Worm (Caenorhabditis elegans) whole organism, L2 larva: ENCODE measurements around the gene srh-281.

Experiments
- C34F6.9 ChIP-seq: fragments of 150-350 bp; optimal IDR thresholded peaks from 2 replicates; lab custom pipeline; 2014; ENCODE audit warnings: missing biosample characterization, missing genetic modification characterization
- F13H6.1 ChIP-seq: sonication (generic microtip); optimal IDR thresholded peaks from 2 replicates; lab custom pipeline; 2016; ENCODE audit warnings: missing genetic modification characterization, missing compliant biosample characterization
- R02D3.7 ChIP-seq: fragments of 150-350 bp; optimal IDR thresholded peaks from 2 replicates; lab custom pipeline; 2014; ENCODE audit warnings: missing biosample characterization, missing genetic modification characterization
- Y55F3AM.14 ChIP-seq: fragments of 200-800 bp; sonication (Bioruptor generic); optimal IDR thresholded peaks from 2 replicates; lab custom pipeline; 2018; ENCODE audit warnings: mild to moderate bottlenecking, missing genetic modification characterization, missing compliant biosample characterization
- alr-1 ChIP-seq: fragments of 150-350 bp; optimal IDR thresholded peaks from 2 replicates; lab custom pipeline; 2014; ENCODE audit warnings: missing biosample characterization, missing genetic modification characterization
- aly-2 ChIP-seq: fragments of 150-350 bp; optimal IDR thresholded peaks from 2 replicates; lab custom pipeline; 2014; ENCODE audit warnings: missing biosample characterization, missing genetic modification characterization
- blmp-1 ChIP-seq: sonication (generic microtip); optimal IDR thresholded peaks from 2 replicates; lab custom pipeline; 2017; ENCODE audit warnings: missing genetic modification characterization, mild to moderate bottlenecking, missing compliant biosample characterization, antibody characterized with exemption, moderate library complexity; ENCODE audit not compliant: insufficient read depth
- ceh-16 ChIP-seq: fragments of 150-350 bp; optimal IDR thresholded peaks from 2 replicates; lab custom pipeline; 2014; ENCODE audit warnings: missing biosample characterization, missing genetic modification characterization
- crh-2 ChIP-seq: sonication (generic microtip); optimal IDR thresholded peaks from 2 replicates; lab custom pipeline; 2017; ENCODE audit warnings: missing biosample characterization, missing genetic modification characterization
- dmd-4 ChIP-seq: sonication (generic microtip); optimal IDR thresholded peaks from 2 replicates; lab custom pipeline; 2017; ENCODE audit warnings: missing biosample characterization, missing genetic modification characterization
- egl-27 ChIP-seq: sonication (generic microtip); optimal IDR thresholded peaks from 3 replicates; lab custom pipeline; 2017; ENCODE audit warnings: missing biosample characterization, missing genetic modification reagents, missing genetic modification characterization
- elt-1 ChIP-seq: fragments of 150-350 bp; optimal IDR thresholded peaks from 2 replicates; lab custom pipeline; 2014; ENCODE audit warnings: missing biosample characterization, missing genetic modification characterization
- elt-3 ChIP-seq: sonication (generic microtip); optimal IDR thresholded peaks from 2 replicates; lab custom pipeline; 2017; ENCODE audit warnings: missing biosample characterization, missing genetic modification characterization
- fos-1 ChIP-seq: fragments of 150-350 bp; optimal IDR thresholded peaks from 2 replicates; lab custom pipeline; 2014; ENCODE audit warnings: missing biosample characterization, missing genetic modification characterization
- lin-13 ChIP-seq: fragments of 150-350 bp; optimal IDR thresholded peaks from 2 replicates; lab custom pipeline; 2014; ENCODE audit warnings: missing biosample characterization, missing genetic modification reagents, missing genetic modification characterization
- lin-39 ChIP-seq: fragments of 150-350 bp; optimal IDR thresholded peaks from 2 replicates; lab custom pipeline; 2014; ENCODE audit warnings: missing biosample characterization, missing genetic modification reagents, missing genetic modification characterization
- mab-5 ChIP-seq: fragments of 150-350 bp; optimal IDR thresholded peaks from 2 replicates; lab custom pipeline; 2014; ENCODE audit warnings: missing biosample characterization, missing genetic modification characterization
- mbf-1 ChIP-seq: sonication (generic microtip); optimal IDR thresholded peaks from 2 replicates; lab custom pipeline; 2017; ENCODE audit warnings: missing biosample characterization, missing genetic modification characterization
- mdl-1 ChIP-seq, 2 experiments: fragments of 150-350 bp in 1 of 2; sonication (generic microtip) in 1 of 2; optimal IDR thresholded peaks; 2 replicates each; lab custom pipeline; 2017; ENCODE audit warnings: missing biosample characterization in 2 of 2, missing genetic modification characterization in 2 of 2
- nhr-11 ChIP-seq: fragments of 150-350 bp; optimal IDR thresholded peaks from 2 replicates; lab custom pipeline; 2014; ENCODE audit warnings: missing biosample characterization, missing genetic modification characterization
- nhr-12 ChIP-seq: fragments of 150-350 bp; optimal IDR thresholded peaks from 2 replicates; lab custom pipeline; 2014; ENCODE audit warnings: missing biosample characterization, missing genetic modification characterization
- nhr-129 ChIP-seq: fragments of 150-350 bp; optimal IDR thresholded peaks from 2 replicates; lab custom pipeline; 2014; ENCODE audit warnings: missing biosample characterization, missing genetic modification characterization
- nhr-21 ChIP-seq: fragments of 150-350 bp; optimal IDR thresholded peaks from 2 replicates; lab custom pipeline; 2014; ENCODE audit warnings: missing biosample characterization, missing genetic modification characterization
- nhr-23 ChIP-seq: fragments of 150-350 bp; optimal IDR thresholded peaks from 2 replicates; lab custom pipeline; 2014; ENCODE audit warnings: missing biosample characterization, missing genetic modification reagents, missing genetic modification characterization
- nhr-237 ChIP-seq: fragments of 150-350 bp; optimal IDR thresholded peaks from 2 replicates; lab custom pipeline; 2014; ENCODE audit warnings: missing biosample characterization, missing genetic modification characterization
- nhr-25 ChIP-seq: fragments of 150-350 bp; sonication (generic microtip); optimal IDR thresholded peaks from 3 replicates; lab custom pipeline; 2014; ENCODE audit warnings: missing biosample characterization, missing genetic modification characterization
- peb-1 ChIP-seq: fragments of 150-350 bp; optimal IDR thresholded peaks from 2 replicates; lab custom pipeline; 2014; ENCODE audit warnings: missing biosample characterization, missing genetic modification characterization
- skn-1 ChIP-seq: sonication (generic microtip); optimal IDR thresholded peaks from 2 replicates; lab custom pipeline; 2017; ENCODE audit warnings: missing biosample characterization, missing genetic modification characterization
- sma-3 ChIP-seq: sonication (generic microtip); optimal IDR thresholded peaks from 2 replicates; lab custom pipeline; 2016; ENCODE audit warnings: missing genetic modification reagents, missing genetic modification characterization, missing compliant biosample characterization
- sma-9 ChIP-seq, 2 experiments: fragments of 150-350 bp in 1 of 2; sonication (generic microtip) in 1 of 2; optimal IDR thresholded peaks; 2 replicates each; lab custom pipeline; 2014 to 2016; ENCODE audit warnings: missing genetic modification characterization in 2 of 2, mild to moderate bottlenecking in 1 of 2, missing biosample characterization in 1 of 2, missing compliant biosample characterization in 1 of 2, missing genetic modification reagents in 1 of 2, moderate library complexity in 1 of 2
- snpc-4 ChIP-seq: fragments of 150-350 bp; optimal IDR thresholded peaks from 2 replicates; lab custom pipeline; 2014; ENCODE audit warnings: missing biosample characterization, missing genetic modification characterization
- unc-55 ChIP-seq: fragments of 150-350 bp; sonication (generic microtip); optimal IDR thresholded peaks from 3 replicates; lab custom pipeline; 2014; ENCODE audit warnings: missing biosample characterization, missing genetic modification reagents, missing genetic modification characterization
- unc-62 ChIP-seq: fragments of 150-350 bp; optimal IDR thresholded peaks from 2 replicates; lab custom pipeline; 2014; ENCODE audit warnings: missing biosample characterization, missing genetic modification reagents, missing genetic modification characterization
- zag-1 ChIP-seq: fragments of 150-350 bp; optimal IDR thresholded peaks from 2 replicates; lab custom pipeline; 2014; ENCODE audit warnings: missing biosample characterization, missing genetic modification characterization

srh-281 gene

DNA sequence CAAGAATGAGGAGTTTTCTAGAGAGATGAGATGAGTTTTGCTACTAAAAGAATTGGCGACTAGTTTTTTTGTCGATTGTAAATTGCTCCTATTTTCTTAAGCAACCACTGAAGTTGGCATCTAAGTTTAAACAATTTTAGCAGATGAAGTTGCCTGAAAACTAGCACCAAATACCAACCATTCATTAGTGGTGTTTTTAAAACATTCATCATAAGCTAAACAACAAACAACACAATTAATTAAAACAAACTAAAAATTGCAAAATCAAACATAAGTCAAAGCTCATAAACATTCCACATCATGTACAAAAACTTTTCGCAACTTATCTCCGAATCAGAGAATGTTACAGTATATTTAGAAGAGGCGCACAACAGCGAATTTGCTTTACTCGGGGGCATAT, 8.5 kb upstream of the srh-281 start, which contains the start of gene srz-13:
TSS of gene srz-13 (plus strand) at position 301 of the 400 bp plus-strand sequence.
- TF ChIP-seq lin-39 (tag; lab: Kevin White, UChicago), result no peak
- no peak for TF ChIP-seq C34F6.9 (tag; lab: Kevin White, UChicago)
- no peak for TF ChIP-seq elt-1 (tag; lab: Kevin White, UChicago)
- TF ChIP-seq ceh-16, result no peak
- no peak for TF ChIP-seq alr-1 (tag; lab: Kevin White, UChicago)
- no peak for TF ChIP-seq mbf-1 (tag; lab: Kevin White, UChicago)
- TF ChIP-seq sma-3 (GFP tag; lab: Kevin White, UChicago), result no peak
- no peak for TF ChIP-seq zag-1 (tag; lab: Kevin White, UChicago)
- TF ChIP-seq skn-1 (tag; lab: Kevin White, UChicago), result no peak
- no peak for TF ChIP-seq blmp-1 (tag; lab: Kevin White, UChicago)
- TF ChIP-seq snpc-4, result no peak
- TF ChIP-seq elt-3, result no peak
- no peak for TF ChIP-seq nhr-21 (tag; lab: Kevin White, UChicago)
- TF ChIP-seq fos-1 (tag; lab: Kevin White, UChicago), result no peak
- TF ChIP-seq sma-9 (GFP tag; optimal IDR thresholded peaks at IDR 0.05; lab: Kevin White, UChicago), result no peak
- TF ChIP-seq sma-9 (tag; optimal IDR thresholded peaks at IDR 0.05; lab: Kevin White, UChicago), result no peak
- no peak for TF ChIP-seq nhr-11 (tag; lab: Kevin White, UChicago)
- TF ChIP-seq unc-55 (GFP tag; lab: Kevin White, UChicago), result no peak
- no peak for TF ChIP-seq peb-1 (tag; lab: Kevin White, UChicago)
- TF ChIP-seq F13H6.1 (tag; lab: Kevin White, UChicago), result no peak
- TF ChIP-seq, all 48 proteins: peak for 0

DNA sequence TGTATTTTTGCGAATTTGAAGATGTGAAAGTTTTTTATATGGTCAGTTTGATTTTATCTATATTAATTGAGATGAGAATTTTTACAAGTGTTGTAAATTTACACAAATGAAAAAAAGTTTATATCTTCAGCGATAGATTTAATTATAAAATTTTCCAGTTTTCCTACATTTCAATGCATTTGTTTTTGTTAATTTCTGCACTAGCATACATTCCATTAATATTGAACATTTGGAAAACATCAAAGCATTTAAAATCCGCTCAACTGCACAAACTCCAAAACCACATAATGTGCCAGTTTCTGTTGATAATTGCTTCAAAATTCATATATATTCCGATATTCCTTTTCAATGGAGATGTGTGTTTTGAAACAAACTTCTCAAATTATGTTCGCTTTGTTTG, 7.7 kb upstream of the srh-281 start, which contains the start of gene srh-277:
TSS of gene srh-277 (plus strand) at position 301 of the 400 bp plus-strand sequence.
- TF ChIP-seq nhr-23 (tag; lab: Kevin White, UChicago), result no peak
- TF ChIP-seq skn-1 (tag; lab: Kevin White, UChicago), result no peak
- TF ChIP-seq nhr-25 (tag; lab: Kevin White, UChicago), result no peak
- no peak for TF ChIP-seq aly-2 (tag; lab: Kevin White, UChicago)
- no peak for TF ChIP-seq mdl-1 (tag; optimal IDR thresholded peaks at IDR 0.05; lab: Kevin White, UChicago)
- no peak for TF ChIP-seq nhr-12 (tag; lab: Kevin White, UChicago)
- TF ChIP-seq crh-2 (tag; lab: Kevin White, UChicago), result no peak
- no peak for TF ChIP-seq Y55F3AM.14 (GFP tag; lab: Kevin White, UChicago)
- TF ChIP-seq nhr-129 (tag; lab: Kevin White, UChicago), result no peak
- TF ChIP-seq unc-62, result no peak

DNA sequence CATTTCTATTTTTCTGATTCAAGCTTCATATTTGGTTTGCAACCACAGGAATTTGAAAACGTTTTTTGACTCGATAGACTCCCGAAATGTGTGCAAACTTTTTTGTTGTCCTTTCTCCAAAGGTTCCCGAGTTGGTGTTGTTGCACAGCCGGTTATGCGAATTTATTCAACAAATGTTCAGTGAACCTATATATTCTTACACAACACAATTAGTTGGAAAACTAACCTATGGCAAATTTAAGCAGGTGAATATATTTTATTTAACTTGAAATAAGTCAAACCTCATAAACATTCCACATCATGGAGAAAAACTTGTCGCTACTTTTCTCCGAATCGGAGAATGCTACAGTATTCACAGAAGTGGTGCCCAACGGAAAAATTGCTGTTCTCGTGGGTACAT, 7.2 kb upstream of the srh-281 start, which contains the start of gene srz-14:
TSS of gene srz-14 (plus strand) at position 301 of the 400 bp plus-strand sequence.
- TF ChIP-seq aly-2 (tag; lab: Kevin White, UChicago), result no peak
- TF ChIP-seq R02D3.7 (tag; lab: Kevin White, UChicago), result no peak

ce11 chrV:16192114-16192513, 1.5 kb downstream of the srh-281 start, which contains the start of gene srh-279:
TSS of gene srh-279 (plus strand) at chrV:16192414.
- no peak for TF ChIP-seq nhr-11 (tag; lab: Kevin White, UChicago)
- TF ChIP-seq mab-5 (tag; lab: Kevin White, UChicago), result no peak
- TF ChIP-seq dmd-4, result no peak
- TF ChIP-seq nhr-237 (tag; lab: Kevin White, UChicago), result no peak
- TF ChIP-seq lin-13 (GFP tag; lab: Kevin White, UChicago), result no peak
- TF ChIP-seq fos-1 (tag; lab: Kevin White, UChicago), result no peak
- TF ChIP-seq sma-3 (GFP tag; lab: Kevin White, UChicago), result no peak
- TF ChIP-seq lin-39 (tag; lab: Kevin White, UChicago), result no peak
- TF ChIP-seq zag-1 (tag; lab: Kevin White, UChicago), result no peak
- no peak for TF ChIP-seq snpc-4
- no peak for TF ChIP-seq alr-1 (tag; lab: Kevin White, UChicago)
- no peak for TF ChIP-seq nhr-23 (tag; lab: Kevin White, UChicago)
- no peak for TF ChIP-seq elt-3
- no peak for TF ChIP-seq nhr-21 (tag; lab: Kevin White, UChicago)
- no peak for TF ChIP-seq elt-1 (tag; lab: Kevin White, UChicago)
- no peak for TF ChIP-seq egl-27 (tag; lab: Kevin White, UChicago)
- TF ChIP-seq blmp-1 (tag; lab: Kevin White, UChicago), result no peak
- no peak for TF ChIP-seq nhr-25 (tag; lab: Kevin White, UChicago)
